Worm (Caenorhabditis elegans) whole organism, L4 larva: ENCODE data around the gene Y54G2A.16.
A peak's percentile ranks its signal among the peaks of the same experiment; 100 is the strongest.

ENCODE experiments used
- F10B5.3 ChIP-seq: sonication (generic microtip); optimal IDR thresholded peaks from 2 replicates; lab custom pipeline; 2016; ENCODE audit warnings: mild to moderate bottlenecking, missing genetic modification characterization, missing compliant biosample characterization
- ceh-82 ChIP-seq: sonication (generic microtip); optimal IDR thresholded peaks from 2 replicates; lab custom pipeline; 2017; ENCODE audit warnings: missing biosample characterization, missing genetic modification characterization
- daf-16 ChIP-seq, 3 experiments: sonication (generic microtip); optimal IDR thresholded peaks; 2 replicates each; lab custom pipeline; 2016 to 2017; ENCODE audit warnings: missing genetic modification characterization in 3 of 3, missing genetic modification reagents in 3 of 3, mild to moderate bottlenecking in 2 of 3, missing compliant biosample characterization in 2 of 3, missing biosample characterization in 1 of 3, moderate library complexity in 1 of 3
- hlh-30 ChIP-seq: sonication (generic microtip); optimal IDR thresholded peaks from 2 replicates; lab custom pipeline; 2017; ENCODE audit warnings: antibody characterized with exemption, mild to moderate bottlenecking, missing genetic modification characterization, missing compliant biosample characterization; ENCODE audit not compliant: insufficient read depth
- lim-7 ChIP-seq: fragments of 200-800 bp; sonication (Bioruptor generic); IDR thresholded peaks from 2 replicates; pipeline ENCODE4 v1.3.6; 2022; ENCODE audit warnings: missing genetic modification characterization, missing compliant biosample characterization
- mep-1 ChIP-seq: fragments of 150-350 bp; sonication (generic microtip); optimal IDR thresholded peaks from 3 replicates; lab custom pipeline; 2014; ENCODE audit warnings: missing biosample characterization, missing genetic modification characterization

ce11 chrIV:2838308-2838707, 26.3 kb downstream of the Y54G2A.16 start, which contains the start of gene Y54G2A.7:
- TF ChIP-seq daf-16 (GFP tag; optimal IDR thresholded peaks at IDR 0.05; lab: Kevin White, UChicago) (no peak), daf-16 (tag; optimal IDR thresholded peaks at IDR 0.05; lab: Kevin White, UChicago) (peak; percentile 27), ceh-82 (no peak), hlh-30 (tag; lab: Kevin White, UChicago) (no peak), mep-1 (tag; lab: Kevin White, UChicago) (no peak), lim-7 (GFP tag; lab: Robert Waterston, UW) (no peak), F10B5.3 (tag; lab: Kevin White, UChicago) (no peak)
